Worm (Caenorhabditis elegans): Measurements from ENCODE around the gene C18F10.7.

- TF ChIP-seq W03F9.2 (tag; optimal IDR thresholded peaks at IDR 0.05) (no peak), him-1 (tag; optimal IDR thresholded peaks at IDR 0.05) (no peak), dao-5 (tag; optimal IDR thresholded peaks at IDR 0.05) (no peak)
Measured at ce11 chrIII:6311452-6311851, 33.3 kb upstream of the C18F10.7 start.
